Worm (Caenorhabditis elegans): ENCODE measurements around the gene twk-35.

- no peak for TF ChIP-seq tbx-2 (tag; optimal IDR thresholded peaks at IDR 0.05)
- no peak for TF ChIP-seq elt-2 (tag; optimal IDR thresholded peaks at IDR 0.05)
- no peak for TF ChIP-seq mdl-1 (tag; optimal IDR thresholded peaks at IDR 0.05)
- TF ChIP-seq lin-15B (tag; optimal IDR thresholded peaks at IDR 0.05), result no peak
- no peak for TF ChIP-seq ztf-4 (tag; optimal IDR thresholded peaks at IDR 0.05)
- TF ChIP-seq nhr-77 (tag; optimal IDR thresholded peaks at IDR 0.05), result no peak
- no peak for TF ChIP-seq ceh-82 (tag; optimal IDR thresholded peaks at IDR 0.05)
These were observed 12.2 kb upstream of the twk-35 start, which contains the start of gene clec-264 for ce11 chrV:20850580-20850979.

Data from whole organism, L3 larva.